Worm (Caenorhabditis elegans) whole organism, L4 larva: ENCODE results near the gene zig-13.

Source experiments
- F26F4.8 ChIP-seq: fragments of 200-800 bp; sonication (Bioruptor generic); conservative IDR thresholded peaks from 2 replicates; pipeline ENCODE4 v1.3.6; 2022; ENCODE audit warnings: missing genetic modification characterization, missing compliant biosample characterization
- R02D3.7 ChIP-seq: fragments of 150-350 bp; sonication (generic microtip); optimal IDR thresholded peaks from 3 replicates; lab custom pipeline; 2014; ENCODE audit warnings: missing biosample characterization, missing genetic modification characterization
- Y5F2A.4 ChIP-seq: fragments of 200-800 bp; sonication (Bioruptor generic); optimal IDR thresholded peaks from 2 replicates; lab custom pipeline; 2018; ENCODE audit warnings: mild to moderate bottlenecking, missing genetic modification characterization, missing compliant biosample characterization
- aha-1 ChIP-seq: fragments of 150-350 bp; peaks from one replicate; lab custom pipeline; 2014; ENCODE audit warnings: missing biosample characterization, missing genetic modification characterization
- ama-1 ChIP-seq: fragments of 150-350 bp; optimal IDR thresholded peaks from 2 replicates; lab custom pipeline; 2014; ENCODE audit warnings: inconsistent platforms, mixed read lengths
- arid-1 ChIP-seq: fragments of 200-800 bp; sonication (Bioruptor generic); conservative IDR thresholded peaks from 2 replicates; pipeline ENCODE4 v1.3.6; 2022; ENCODE audit warnings: missing genetic modification reagents, missing genetic modification characterization, missing compliant biosample characterization
- ceh-28 ChIP-seq: fragments of 150-350 bp; optimal IDR thresholded peaks from 2 replicates; lab custom pipeline; 2014; ENCODE audit warnings: missing biosample characterization, missing genetic modification reagents, missing genetic modification characterization
- daf-16 ChIP-seq, 3 experiments: sonication (generic microtip); optimal IDR thresholded peaks; 2 replicates each; lab custom pipeline; 2016 to 2017; ENCODE audit warnings: missing genetic modification characterization in 3 of 3, missing genetic modification reagents in 3 of 3, mild to moderate bottlenecking in 2 of 3, missing compliant biosample characterization in 2 of 3, missing biosample characterization in 1 of 3, moderate library complexity in 1 of 3
- daf-19 ChIP-seq: fragments of 200-800 bp; sonication (Bioruptor generic); conservative IDR thresholded peaks from 2 replicates; pipeline ENCODE4 v1.3.6; 2022; ENCODE audit warnings: missing genetic modification characterization, missing compliant biosample characterization
- dmd-6 ChIP-seq: fragments of 200-800 bp; sonication (Bioruptor generic); IDR thresholded peaks from 2 replicates; pipeline ENCODE4 v1.3.6; 2022; ENCODE audit warnings: missing genetic modification reagents, missing genetic modification characterization, missing compliant biosample characterization
- dmd-8 ChIP-seq: fragments of 200-800 bp; sonication (Bioruptor generic); IDR thresholded peaks from 2 replicates; pipeline ENCODE4 v1.3.6; 2022; ENCODE audit warnings: missing genetic modification characterization, missing compliant biosample characterization
- duxl-1 ChIP-seq: sonication (generic microtip); optimal IDR thresholded peaks from 2 replicates; lab custom pipeline; 2016; ENCODE audit warnings: mild to moderate bottlenecking, missing genetic modification characterization, moderate library complexity, missing compliant biosample characterization; ENCODE audit not compliant: poor library complexity
- dve-1 ChIP-seq: sonication (generic microtip); optimal IDR thresholded peaks from 2 replicates; lab custom pipeline; 2017; ENCODE audit warnings: antibody characterized with exemption, mild to moderate bottlenecking, missing genetic modification characterization, missing compliant biosample characterization; ENCODE audit not compliant: insufficient read depth
- fos-1 ChIP-seq: fragments of 150-350 bp; optimal IDR thresholded peaks from 2 replicates; lab custom pipeline; 2014; ENCODE audit warnings: missing biosample characterization, missing genetic modification characterization
- gei-8 ChIP-seq: fragments of 200-800 bp; sonication (Bioruptor generic); optimal IDR thresholded peaks from 2 replicates; lab custom pipeline; 2018; ENCODE audit warnings: mild to moderate bottlenecking, missing genetic modification characterization, missing compliant biosample characterization
- hlh-30 ChIP-seq: sonication (generic microtip); optimal IDR thresholded peaks from 2 replicates; lab custom pipeline; 2017; ENCODE audit warnings: antibody characterized with exemption, mild to moderate bottlenecking, missing genetic modification characterization, missing compliant biosample characterization; ENCODE audit not compliant: insufficient read depth
- lsy-2 ChIP-seq, 2 experiments: fragments of 150-350 bp in 1 of 2; sonication (generic microtip) in 1 of 2; optimal IDR thresholded peaks; 2 replicates each; lab custom pipeline; 2014 to 2017; ENCODE audit warnings: missing biosample characterization in 2 of 2, missing genetic modification characterization in 2 of 2
- madf-5 ChIP-seq, 2 experiments: fragments of 200-800 bp; sonication (Bioruptor generic); IDR thresholded peaks; 2 replicates each; pipeline ENCODE4 v1.3.6; 2022; ENCODE audit warnings: missing compliant biosample characterization in 2 of 2, missing genetic modification characterization in 2 of 2
- madf-9 ChIP-seq: fragments of 200-800 bp; sonication (Bioruptor generic); conservative IDR thresholded peaks from 2 replicates; pipeline ENCODE4 v1.3.6; 2022; ENCODE audit warnings: missing genetic modification reagents, missing genetic modification characterization, missing compliant biosample characterization
- mxl-2 ChIP-seq: fragments of 200-800 bp; sonication (Bioruptor generic); conservative IDR thresholded peaks from 2 replicates; pipeline ENCODE4 v1.3.6; 2022; ENCODE audit warnings: missing genetic modification reagents, missing genetic modification characterization, missing compliant biosample characterization
- mxl-3 ChIP-seq: fragments of 200-800 bp; sonication (Bioruptor generic); optimal IDR thresholded peaks from 2 replicates; lab custom pipeline; 2018; ENCODE audit warnings: mild to moderate bottlenecking, missing genetic modification characterization, missing compliant biosample characterization
- nhr-25 ChIP-seq: sonication (generic microtip); optimal IDR thresholded peaks from 2 replicates; lab custom pipeline; 2017; ENCODE audit warnings: missing genetic modification characterization, mild to moderate bottlenecking, missing compliant biosample characterization, antibody characterized with exemption, moderate library complexity, borderline replicate concordance; ENCODE audit not compliant: insufficient read depth
- nhr-48 ChIP-seq: sonication (generic microtip); optimal IDR thresholded peaks from 2 replicates; lab custom pipeline; 2016; ENCODE audit warnings: mild to moderate bottlenecking, missing genetic modification characterization, missing compliant biosample characterization
- nhr-6 ChIP-seq: fragments of 150-350 bp; optimal IDR thresholded peaks from 2 replicates; lab custom pipeline; 2014; ENCODE audit warnings: missing biosample characterization, missing genetic modification characterization
- nhr-76 ChIP-seq: fragments of 150-350 bp; optimal IDR thresholded peaks from 2 replicates; lab custom pipeline; 2014; ENCODE audit warnings: missing biosample characterization, missing genetic modification characterization
- nhr-77 ChIP-seq: fragments of 150-350 bp; optimal IDR thresholded peaks from 2 replicates; lab custom pipeline; 2014; ENCODE audit warnings: missing biosample characterization, missing genetic modification characterization
- snpc-4 ChIP-seq: fragments of 150-350 bp; optimal IDR thresholded peaks from 2 replicates; lab custom pipeline; 2014; ENCODE audit warnings: missing biosample characterization, missing genetic modification characterization
- spr-1 ChIP-seq: sonication (generic microtip); optimal IDR thresholded peaks from 2 replicates; lab custom pipeline; 2016; ENCODE audit warnings: mild to moderate bottlenecking, missing genetic modification characterization, missing compliant biosample characterization
- tra-1 ChIP-seq: fragments of 200-800 bp; sonication (Bioruptor generic); IDR thresholded peaks from 2 replicates; pipeline ENCODE4 v1.3.6; 2022; ENCODE audit warnings: missing genetic modification reagents, missing genetic modification characterization, missing compliant biosample characterization
- unc-62 ChIP-seq, 3 experiments: fragments of 150-350 bp in 1 of 3; sonication (generic microtip); optimal IDR thresholded peaks in 2 of 3; peaks in 1 of 3; 1 replicate in 1 of 3; 2 replicates in 2 of 3; lab custom pipeline; 2014 to 2017; ENCODE audit warnings: missing biosample characterization in 3 of 3, missing genetic modification characterization in 3 of 3, missing genetic modification reagents in 3 of 3, missing genotype in 1 of 3
- zag-1 ChIP-seq: fragments of 150-350 bp; optimal IDR thresholded peaks from 2 replicates; lab custom pipeline; 2014; ENCODE audit warnings: missing biosample characterization, missing genetic modification characterization
- ztf-7 ChIP-seq: fragments of 150-350 bp; optimal IDR thresholded peaks from 2 replicates; lab custom pipeline; 2014; ENCODE audit warnings: missing biosample characterization, missing genetic modification characterization

The zig-13 gene

ce11 chrIII:183072-183471, 26.5 kb upstream of the zig-13 start (continued):
- no peak for TF ChIP-seq nhr-48 (tag; lab: Kevin White, UChicago)
- TF ChIP-seq dmd-6 (GFP tag; lab: Robert Waterston, UW), result no peak
- peak; percentile 53 for TF ChIP-seq nhr-77 (tag; lab: Kevin White, UChicago)
- TF ChIP-seq dve-1 (tag; lab: Kevin White, UChicago), result no peak
- no peak for TF ChIP-seq arid-1 (GFP tag; lab: Robert Waterston, UW)
- TF ChIP-seq lsy-2 (tag; optimal IDR thresholded peaks at IDR 0.05; lab: Kevin White, UChicago), result no peak
- TF ChIP-seq ztf-7 (tag; lab: Kevin White, UChicago), result no peak
- no peak for TF ChIP-seq snpc-4 (tag; lab: Kevin White, UChicago)
- no peak for TF ChIP-seq spr-1
- TF ChIP-seq daf-16 (GFP tag; optimal IDR thresholded peaks at IDR 0.05; lab: Kevin White, UChicago), result no peak
- no peak for TF ChIP-seq daf-16 (tag; optimal IDR thresholded peaks at IDR 0.05; lab: Kevin White, UChicago)
- TF ChIP-seq aha-1, result no peak
- TF ChIP-seq, all 104 proteins: peak for 3

- TF ChIP-seq Y5F2A.4, result no peak
- TF ChIP-seq daf-19, result no peak
- TF ChIP-seq madf-5 (GFP tag; IDR thresholded peaks at IDR 0.05; lab: Robert Waterston, UW), result 0 out of 4 replicates have a peak, but pooled peaks of 1 of the 2 experiments have one; percentile 44
- no peak for TF ChIP-seq mxl-3 (GFP tag; lab: Kevin White, UChicago)
- no peak for TF ChIP-seq ama-1 (lab: Kevin White, UChicago)
- no peak for TF ChIP-seq unc-62 (GFP tag; optimal IDR thresholded peaks at IDR 0.05 in 1 of 2; lab: Kevin White, UChicago)
- TF ChIP-seq unc-62 (tag; optimal IDR thresholded peaks at IDR 0.05; lab: Kevin White, UChicago), result no peak
Measured at ce11 chrIII:182080-182479, 25.5 kb upstream of the zig-13 start, which contains the start of gene F40G9.15. Gene F40G9.15, plus strand, starts transcription at chrIII:182380.

ce11 chrIII:180963-181362, 24.4 kb upstream of the zig-13 start, which contains the start of gene F40G9.5:
Gene F40G9.5, plus strand, starts transcription at chrIII:181263.
- TF ChIP-seq hlh-30 (tag; lab: Kevin White, UChicago) (no peak), nhr-76 (tag; lab: Kevin White, UChicago) (no peak)
- TF ChIP-seq, all 104 proteins: peak for 0

ce11 chrIII:179123-179592, 22.6 kb upstream of the zig-13 start, which contains the start of gene F40G9.6:
Gene F40G9.6, plus strand, starts transcription at chrIII:179542.
- no peak for TF ChIP-seq nhr-25 (tag; lab: Kevin White, UChicago)
- TF ChIP-seq nhr-6, result no peak
- TF ChIP-seq madf-9, result no peak
- TF ChIP-seq dmd-6 (GFP tag; lab: Robert Waterston, UW), result no peak
- no peak for TF ChIP-seq duxl-1
- TF ChIP-seq gei-8 (GFP tag; lab: Kevin White, UChicago), result no peak
- no peak for TF ChIP-seq tra-1 (GFP tag; lab: Robert Waterston, UW)
- TF ChIP-seq R02D3.7 (tag; lab: Kevin White, UChicago), result no peak
- no peak for TF ChIP-seq nhr-76 (tag; lab: Kevin White, UChicago)
- no peak for TF ChIP-seq mxl-2 (GFP tag; lab: Robert Waterston, UW)
- TF ChIP-seq fos-1 (tag; lab: Kevin White, UChicago), result no peak
- no peak for TF ChIP-seq ama-1 (lab: Kevin White, UChicago)
- no peak for TF ChIP-seq zag-1
- no peak for TF ChIP-seq lsy-2 (tag; optimal IDR thresholded peaks at IDR 0.05; lab: Kevin White, UChicago)
- no peak for TF ChIP-seq ceh-28

- TF ChIP-seq F26F4.8 (0 out of 2 replicates have a peak, but pooled peaks have one; percentile 30), dmd-8 (GFP tag; lab: Robert Waterston, UW) (no peak)
Measured at ce11 chrIII:178126-178525, 21.6 kb upstream of the zig-13 start.
